Fruit fly (Drosophila melanogaster) S2 (cell line): ENCODE measurements around the gene sina.

Experiments used
- CG8478 ChIP-seq: fragments of >200 bp; optimal IDR thresholded peaks from 2 replicates; lab custom pipeline; 2018
- CTCF ChIP-seq, 2 experiments: fragments of >200 bp; optimal IDR thresholded peaks; 2 replicates each; lab custom pipeline; 2018

DNA sequence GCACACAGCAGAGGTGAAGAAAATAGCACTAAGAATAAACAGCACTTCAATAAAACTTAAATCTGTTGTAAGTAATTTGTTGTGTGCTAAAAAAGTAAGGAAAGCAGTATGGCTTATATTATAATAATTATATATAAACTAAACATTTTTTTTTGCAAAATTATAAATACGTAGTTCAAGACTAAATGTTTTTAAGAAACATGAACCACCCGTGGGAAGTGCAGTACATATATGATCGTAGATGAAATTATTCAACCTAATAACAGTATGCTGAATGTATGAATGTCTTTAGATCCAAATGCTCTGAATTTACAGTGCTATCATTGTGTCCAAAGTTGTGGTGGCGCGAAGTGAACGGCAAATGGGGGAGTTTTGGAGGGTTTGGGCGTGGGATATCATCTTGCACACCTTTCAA, 17.2 kb downstream of the sina start:
- no peak for TF ChIP-seq CG8478 (lab: Kevin White, UChicago)
- TF ChIP-seq CTCF (optimal IDR thresholded peaks at IDR 0.05; lab: Kevin White, UChicago) = no peak
